Worm (Caenorhabditis elegans) whole organism, L4 larva: ENCODE measurements around the gene C45B11.6.

Source experiments
- F26F4.8 ChIP-seq: fragments of 200-800 bp; sonication (Bioruptor generic); conservative IDR thresholded peaks from 2 replicates; pipeline ENCODE4 v1.3.6; 2022; ENCODE audit warnings: missing genetic modification characterization, missing compliant biosample characterization
- Y48G9A.11 ChIP-seq: fragments of 200-800 bp; sonication (Bioruptor generic); IDR thresholded peaks from 2 replicates; pipeline ENCODE4 v1.3.6; 2022; ENCODE audit warnings: missing genetic modification reagents, missing genetic modification characterization, missing compliant biosample characterization
- ZK546.5 ChIP-seq, 2 experiments: sonication (generic microtip); optimal IDR thresholded peaks; 2 replicates each; lab custom pipeline; 2017; ENCODE audit warnings: missing biosample characterization in 2 of 2, missing genetic modification characterization in 2 of 2
- aha-1 ChIP-seq: fragments of 150-350 bp; peaks from one replicate; lab custom pipeline; 2014; ENCODE audit warnings: missing biosample characterization, missing genetic modification characterization
- ceh-28 ChIP-seq: fragments of 150-350 bp; optimal IDR thresholded peaks from 2 replicates; lab custom pipeline; 2014; ENCODE audit warnings: missing biosample characterization, missing genetic modification reagents, missing genetic modification characterization
- ceh-44 ChIP-seq: fragments of 200-800 bp; sonication (Bioruptor generic); IDR thresholded peaks from 2 replicates; pipeline ENCODE4 v1.3.6; 2022; ENCODE audit warnings: missing genetic modification reagents, missing genetic modification characterization, missing compliant biosample characterization
- daf-12 ChIP-seq: fragments of 150-350 bp; optimal IDR thresholded peaks from 2 replicates; lab custom pipeline; 2014; ENCODE audit warnings: missing biosample characterization, missing genetic modification reagents, missing genetic modification characterization
- daf-16 ChIP-seq, 3 experiments: sonication (generic microtip); optimal IDR thresholded peaks; 2 replicates each; lab custom pipeline; 2016 to 2017; ENCODE audit warnings: missing genetic modification characterization in 3 of 3, missing genetic modification reagents in 3 of 3, mild to moderate bottlenecking in 2 of 3, missing compliant biosample characterization in 2 of 3, missing biosample characterization in 1 of 3, moderate library complexity in 1 of 3
- daf-19 ChIP-seq: fragments of 200-800 bp; sonication (Bioruptor generic); conservative IDR thresholded peaks from 2 replicates; pipeline ENCODE4 v1.3.6; 2022; ENCODE audit warnings: missing genetic modification characterization, missing compliant biosample characterization
- dve-1 ChIP-seq: sonication (generic microtip); optimal IDR thresholded peaks from 2 replicates; lab custom pipeline; 2017; ENCODE audit warnings: antibody characterized with exemption, mild to moderate bottlenecking, missing genetic modification characterization, missing compliant biosample characterization; ENCODE audit not compliant: insufficient read depth
- egl-27 ChIP-seq: sonication (generic microtip); optimal IDR thresholded peaks from 3 replicates; lab custom pipeline; 2017; ENCODE audit warnings: missing biosample characterization, missing genetic modification reagents, missing genetic modification characterization
- gei-8 ChIP-seq: fragments of 200-800 bp; sonication (Bioruptor generic); optimal IDR thresholded peaks from 2 replicates; lab custom pipeline; 2018; ENCODE audit warnings: mild to moderate bottlenecking, missing genetic modification characterization, missing compliant biosample characterization
- hif-1 ChIP-seq, 2 experiments: sonication (generic microtip); optimal IDR thresholded peaks; 2 replicates each; lab custom pipeline; 2016 to 2017; ENCODE audit warnings: missing compliant biosample characterization in 2 of 2, missing genetic modification characterization in 2 of 2, missing genetic modification reagents in 2 of 2, missing genotype in 2 of 2, mild to moderate bottlenecking in 1 of 2
- hlh-30 ChIP-seq: sonication (generic microtip); optimal IDR thresholded peaks from 2 replicates; lab custom pipeline; 2017; ENCODE audit warnings: antibody characterized with exemption, mild to moderate bottlenecking, missing genetic modification characterization, missing compliant biosample characterization; ENCODE audit not compliant: insufficient read depth
- jun-1 ChIP-seq: fragments of 150-350 bp; optimal IDR thresholded peaks from 2 replicates; lab custom pipeline; 2014; ENCODE audit warnings: missing biosample characterization, missing genetic modification reagents, missing genetic modification characterization
- lir-3 ChIP-seq: sonication (generic microtip); optimal IDR thresholded peaks from 2 replicates; lab custom pipeline; 2016; ENCODE audit warnings: mild to moderate bottlenecking, missing genetic modification characterization, missing compliant biosample characterization
- madf-5 ChIP-seq, 2 experiments: fragments of 200-800 bp; sonication (Bioruptor generic); IDR thresholded peaks; 2 replicates each; pipeline ENCODE4 v1.3.6; 2022; ENCODE audit warnings: missing compliant biosample characterization in 2 of 2, missing genetic modification characterization in 2 of 2
- mdl-1 ChIP-seq, 2 experiments: fragments of 150-350 bp in 1 of 2; sonication (generic microtip) in 1 of 2; optimal IDR thresholded peaks; 2 replicates each; lab custom pipeline; 2014 to 2017; ENCODE audit warnings: missing biosample characterization in 2 of 2, missing genetic modification characterization in 2 of 2
- mxl-3 ChIP-seq: fragments of 200-800 bp; sonication (Bioruptor generic); optimal IDR thresholded peaks from 2 replicates; lab custom pipeline; 2018; ENCODE audit warnings: mild to moderate bottlenecking, missing genetic modification characterization, missing compliant biosample characterization
- nhr-102 ChIP-seq: sonication (generic microtip); optimal IDR thresholded peaks from 2 replicates; lab custom pipeline; 2016; ENCODE audit warnings: mild to moderate bottlenecking, missing genetic modification characterization, moderate library complexity, missing compliant biosample characterization
- nhr-28 ChIP-seq: fragments of 150-350 bp; optimal IDR thresholded peaks from 2 replicates; lab custom pipeline; 2014; ENCODE audit warnings: missing biosample characterization, missing genetic modification characterization
- nhr-41 ChIP-seq: fragments of 200-800 bp; sonication (Bioruptor generic); IDR thresholded peaks from 2 replicates; pipeline ENCODE4 v1.3.6; 2022; ENCODE audit warnings: missing genetic modification reagents, missing genetic modification characterization, missing compliant biosample characterization
- nhr-48 ChIP-seq: sonication (generic microtip); optimal IDR thresholded peaks from 2 replicates; lab custom pipeline; 2016; ENCODE audit warnings: mild to moderate bottlenecking, missing genetic modification characterization, missing compliant biosample characterization
- nhr-77 ChIP-seq: fragments of 150-350 bp; optimal IDR thresholded peaks from 2 replicates; lab custom pipeline; 2014; ENCODE audit warnings: missing biosample characterization, missing genetic modification characterization
- php-3 ChIP-seq: fragments of 200-800 bp; sonication (Bioruptor generic); IDR thresholded peaks from 2 replicates; pipeline ENCODE4 v1.3.6; 2022; ENCODE audit warnings: missing genetic modification reagents, missing genetic modification characterization, missing compliant biosample characterization
- saeg-2 ChIP-seq: fragments of 200-800 bp; sonication (Bioruptor generic); IDR thresholded peaks from 2 replicates; pipeline ENCODE4 v1.3.6; 2022; ENCODE audit warnings: missing genetic modification reagents, missing genetic modification characterization, missing compliant biosample characterization
- sdz-12 ChIP-seq: fragments of 200-800 bp; sonication (Bioruptor generic); optimal IDR thresholded peaks from 2 replicates; lab custom pipeline; 2018; ENCODE audit warnings: mild to moderate bottlenecking, missing genetic modification characterization, missing compliant biosample characterization
- set-16 ChIP-seq: fragments of 200-800 bp; sonication (Bioruptor generic); IDR thresholded peaks from 2 replicates; pipeline ENCODE4 v1.3.6; 2022; ENCODE audit warnings: missing genetic modification reagents, missing genetic modification characterization, missing compliant biosample characterization
- snpc-4 ChIP-seq: fragments of 150-350 bp; optimal IDR thresholded peaks from 2 replicates; lab custom pipeline; 2014; ENCODE audit warnings: missing biosample characterization, missing genetic modification characterization
- spr-1 ChIP-seq: sonication (generic microtip); optimal IDR thresholded peaks from 2 replicates; lab custom pipeline; 2016; ENCODE audit warnings: mild to moderate bottlenecking, missing genetic modification characterization, missing compliant biosample characterization
- spr-3 ChIP-seq: fragments of 200-800 bp; sonication (Bioruptor generic); optimal IDR thresholded peaks from 2 replicates; lab custom pipeline; 2018; ENCODE audit warnings: mild to moderate bottlenecking, missing genetic modification characterization, missing compliant biosample characterization
- unc-130 ChIP-seq: sonication (generic microtip); optimal IDR thresholded peaks from 2 replicates; lab custom pipeline; 2016; ENCODE audit warnings: missing genetic modification reagents, missing genetic modification characterization, missing compliant biosample characterization
- unc-62 ChIP-seq, 3 experiments: fragments of 150-350 bp in 1 of 3; sonication (generic microtip); optimal IDR thresholded peaks in 2 of 3; peaks in 1 of 3; 1 replicate in 1 of 3; 2 replicates in 2 of 3; lab custom pipeline; 2014 to 2017; ENCODE audit warnings: missing biosample characterization in 3 of 3, missing genetic modification characterization in 3 of 3, missing genetic modification reagents in 3 of 3, missing genotype in 1 of 3

C45B11.6 gene

DNA sequence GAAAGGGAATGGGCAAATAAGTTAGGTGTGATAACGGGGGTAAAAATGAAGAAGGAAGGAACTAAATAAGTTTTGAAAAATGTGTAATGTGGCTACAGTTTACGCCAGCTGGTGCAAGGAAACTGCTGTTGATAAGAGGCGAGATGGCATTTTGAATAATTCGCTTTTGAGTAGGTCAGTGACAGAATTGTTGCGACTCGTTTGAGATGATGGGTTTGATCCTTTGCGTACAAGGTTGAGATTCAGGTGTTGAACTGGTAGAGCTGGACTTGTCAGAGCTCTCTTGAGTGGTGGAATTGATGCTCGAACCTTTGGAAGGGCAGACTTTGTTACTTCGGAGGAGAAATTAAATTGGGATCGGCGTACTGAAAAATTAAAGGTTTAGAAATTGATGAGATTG is 32.1 kb upstream of the C45B11.6 start:
- TF ChIP-seq php-3 (GFP tag; lab: Robert Waterston, UW) = no peak
- TF ChIP-seq sdz-12 (GFP tag; lab: Kevin White, UChicago) = no peak
- no peak for TF ChIP-seq F26F4.8
- no peak for TF ChIP-seq snpc-4 (tag; lab: Kevin White, UChicago)
- peak; percentile 6 for TF ChIP-seq nhr-28 (tag; lab: Kevin White, UChicago)

DNA sequence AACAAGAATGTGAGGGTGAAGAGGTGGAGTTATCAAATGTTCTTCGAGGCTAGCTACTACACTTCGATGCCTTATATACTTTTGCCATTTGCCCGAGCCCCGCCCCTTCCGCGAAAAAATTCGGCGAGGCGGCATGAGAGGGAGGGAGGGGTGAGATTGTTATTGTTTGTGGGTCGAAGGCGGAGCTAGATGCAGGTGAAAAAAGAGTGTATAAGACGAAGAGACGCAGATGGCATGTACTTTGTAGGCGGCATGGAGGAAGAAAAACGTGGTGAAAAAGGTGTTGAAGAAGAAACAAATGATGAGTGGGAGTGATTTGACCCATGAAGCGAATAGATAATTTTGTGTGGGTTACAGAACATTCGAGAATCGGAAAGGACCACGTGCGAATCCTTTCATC is 31.4 kb upstream of the C45B11.6 start, which contains the start of gene C13G3.1:
Gene C13G3.1, minus strand, starts transcription at position 47 of the 400 bp plus-strand sequence.
- TF ChIP-seq nhr-28 (tag; lab: Kevin White, UChicago) (peak; percentile 1), mxl-3 (GFP tag; lab: Kevin White, UChicago) (peak; percentile 7), hlh-30 (peak; percentile 11), daf-12 (no peak), mdl-1 (tag; optimal IDR thresholded peaks at IDR 0.05; lab: Kevin White, UChicago) (no peak), aha-1 (tag; lab: Kevin White, UChicago) (peak; percentile 59)

DNA sequence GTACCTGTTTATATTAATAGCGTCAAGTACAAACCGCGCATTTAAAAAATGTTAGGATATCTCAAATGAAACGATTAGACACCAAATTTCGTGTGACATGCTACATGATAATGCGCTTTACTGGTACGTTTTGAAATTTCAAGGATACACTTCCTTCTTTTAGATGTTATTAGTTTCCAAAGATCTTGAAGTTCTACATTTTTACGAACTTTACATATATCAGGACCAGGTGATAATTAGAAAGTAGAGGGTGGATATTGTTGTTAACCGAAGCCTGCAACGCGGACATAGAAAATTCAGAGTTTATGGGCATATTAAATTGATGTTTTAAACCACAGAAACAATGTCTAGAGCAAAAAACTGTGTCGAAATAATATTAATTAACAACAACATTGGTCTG is 30.7 kb upstream of the C45B11.6 start:
- no peak for TF ChIP-seq daf-16 (GFP tag; optimal IDR thresholded peaks at IDR 0.05; lab: Kevin White, UChicago)
- TF ChIP-seq daf-16 (tag; optimal IDR thresholded peaks at IDR 0.05; lab: Kevin White, UChicago) = no peak
- TF ChIP-seq unc-62 (GFP tag; optimal IDR thresholded peaks at IDR 0.05 in 1 of 2; lab: Kevin White, UChicago) = peak in 1 of 2 experiments; percentile 93
- no peak for TF ChIP-seq unc-62 (tag; optimal IDR thresholded peaks at IDR 0.05; lab: Kevin White, UChicago)
- no peak for TF ChIP-seq nhr-77 (tag; lab: Kevin White, UChicago)

DNA sequence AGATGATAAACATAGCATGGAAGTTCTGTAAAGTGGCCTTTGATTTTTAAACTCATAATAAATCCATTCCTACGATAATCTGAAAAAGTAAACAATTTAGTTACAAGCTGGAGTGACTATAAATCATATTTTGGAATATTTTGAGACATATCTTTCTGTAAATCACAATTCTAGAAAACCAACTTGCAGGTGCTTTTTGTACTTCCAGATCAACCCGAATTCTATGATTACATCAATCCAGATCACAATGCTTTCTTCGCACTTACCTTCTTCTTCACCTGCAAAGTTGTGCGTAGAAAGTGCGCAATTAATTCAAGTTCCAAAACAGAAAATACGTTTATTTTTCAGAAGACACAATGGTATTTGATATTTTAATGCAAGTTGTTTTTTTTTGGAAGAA is 29.1 kb upstream of the C45B11.6 start:
- TF ChIP-seq Y48G9A.11 (GFP tag; lab: Robert Waterston, UW) = no peak
- no peak for TF ChIP-seq ZK546.5 (tag; optimal IDR thresholded peaks at IDR 0.05; lab: Kevin White, UChicago)
- TF ChIP-seq dve-1 (tag; lab: Kevin White, UChicago) = no peak
- no peak for TF ChIP-seq lir-3 (tag; lab: Kevin White, UChicago)
- TF ChIP-seq set-16 (GFP tag; lab: Robert Waterston, UW) = no peak
- TF ChIP-seq nhr-102 (tag; lab: Kevin White, UChicago) = no peak
- no peak for TF ChIP-seq ceh-28 (tag; lab: Kevin White, UChicago)

DNA sequence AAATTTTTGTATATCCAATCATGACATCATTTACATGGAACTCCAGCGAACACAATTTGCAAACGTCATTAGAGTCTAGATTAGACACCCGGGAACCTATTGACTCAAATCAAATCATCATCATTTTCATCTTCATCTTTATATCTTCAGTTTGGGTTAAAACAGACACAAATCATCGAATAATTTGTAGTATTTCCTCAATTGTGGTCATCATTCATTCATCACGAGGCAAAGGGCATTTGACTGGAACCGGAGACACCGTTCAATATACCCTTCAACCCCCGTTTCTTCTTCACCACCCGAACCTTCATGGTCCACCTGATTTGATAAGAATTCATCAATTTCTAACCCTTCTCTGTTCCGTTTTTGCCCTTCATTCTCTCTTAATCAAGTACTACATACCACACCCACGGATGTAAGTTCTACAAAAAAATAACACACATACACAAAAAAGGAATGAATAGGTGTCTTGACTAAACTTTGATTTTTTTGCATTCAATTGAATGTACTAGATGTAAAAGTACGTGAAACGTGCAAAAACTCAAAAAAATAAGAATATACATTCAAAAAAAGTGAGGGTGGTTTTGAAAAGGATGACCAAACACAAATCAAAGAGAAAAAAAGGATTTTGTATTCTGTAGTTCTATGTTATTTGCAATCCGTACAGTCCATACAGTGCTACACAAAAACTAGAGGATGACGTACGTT is 26.9 kb upstream of the C45B11.6 start:
- no peak for TF ChIP-seq gei-8
- peak; percentile 69 for TF ChIP-seq nhr-28 (tag; lab: Kevin White, UChicago)

DNA sequence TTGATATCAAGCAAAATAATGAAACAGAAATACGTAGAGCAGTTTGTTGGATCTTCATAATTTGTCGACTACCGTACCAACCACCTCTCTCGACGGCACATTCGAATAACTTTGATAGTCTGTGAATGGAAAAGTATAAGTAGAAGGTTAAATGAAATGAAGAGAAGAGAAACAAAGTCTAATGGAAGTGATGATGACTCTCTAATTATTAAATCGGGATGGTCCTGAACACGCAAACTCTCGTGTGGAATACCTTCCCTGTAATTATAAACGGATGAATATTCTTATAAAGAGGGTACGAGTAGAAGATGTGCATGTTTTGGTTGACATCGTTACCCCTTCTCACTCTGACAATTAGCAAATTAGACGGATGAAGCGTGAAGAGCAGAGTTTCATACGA is 21.1 kb upstream of the C45B11.6 start, which contains the start of the genes C13G3.12 and hot-6:
Gene C13G3.12, minus strand, starts transcription at position 101 of the 400 bp plus-strand sequence.
Gene hot-6, minus strand, starts transcription at position 121 of the 400 bp plus-strand sequence.
- TF ChIP-seq aha-1 (tag; lab: Kevin White, UChicago) (peak; percentile 86), nhr-48 (no peak)

DNA sequence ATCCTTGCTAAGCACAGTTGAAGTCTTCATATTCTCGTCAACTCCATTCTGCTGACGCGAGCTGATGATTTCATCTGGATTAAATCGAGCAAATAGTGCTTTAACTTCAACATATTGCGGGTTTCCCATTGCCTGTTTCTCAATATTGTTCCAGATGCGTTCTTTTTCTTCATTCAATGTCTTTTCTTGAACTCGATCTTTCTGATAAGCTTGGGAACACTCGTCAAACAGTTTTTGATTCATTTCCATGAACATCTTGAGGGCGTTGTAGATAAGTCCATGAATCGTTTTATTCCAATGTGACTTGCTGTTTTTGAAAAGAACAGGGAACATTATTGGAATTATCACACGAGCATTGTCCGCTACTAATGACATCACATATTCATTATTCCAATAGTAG is 16.1 kb upstream of the C45B11.6 start:
- no peak for TF ChIP-seq hif-1 (tag; optimal IDR thresholded peaks at IDR 0.05; lab: Kevin White, UChicago)
- peak; percentile 92 for TF ChIP-seq aha-1 (tag; lab: Kevin White, UChicago)
- TF ChIP-seq unc-62 (GFP tag; optimal IDR thresholded peaks at IDR 0.05 in 1 of 2; lab: Kevin White, UChicago) = peak in 1 of 2 experiments; percentile 60
- TF ChIP-seq unc-62 (tag; optimal IDR thresholded peaks at IDR 0.05; lab: Kevin White, UChicago) = no peak
- TF ChIP-seq, all 104 proteins: peak for 2

DNA sequence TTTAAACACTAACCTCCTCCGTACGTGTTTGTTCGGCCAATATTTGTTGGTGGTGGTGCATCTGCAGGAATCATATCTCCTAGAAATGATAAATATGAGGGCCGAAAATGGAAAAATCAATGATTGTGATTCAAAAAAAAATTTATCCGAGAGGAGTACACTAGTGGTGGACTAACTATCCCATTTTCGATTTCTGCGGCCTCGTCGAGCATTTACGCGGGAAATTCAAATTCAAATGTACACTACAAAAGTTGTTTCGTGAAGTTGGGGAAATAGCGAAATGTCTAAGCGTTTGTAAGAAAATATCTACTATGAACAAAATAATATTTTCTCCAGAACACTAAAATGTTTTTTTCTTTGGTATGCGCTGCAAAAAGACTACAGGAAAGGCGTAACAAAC is 14.6 kb upstream of the C45B11.6 start:
- TF ChIP-seq daf-19 (GFP tag; lab: Robert Waterston, UW) (no peak), unc-130 (GFP tag; lab: Kevin White, UChicago) (peak; percentile 88), saeg-2 (GFP tag; lab: Robert Waterston, UW) (no peak), mdl-1 (tag; optimal IDR thresholded peaks at IDR 0.05; lab: Kevin White, UChicago) (no peak), hif-1 (tag; optimal IDR thresholded peaks at IDR 0.05; lab: Kevin White, UChicago) (peak in 1 of 2 experiments; percentile 82), nhr-41 (GFP tag; lab: Robert Waterston, UW) (no peak), egl-27 (tag; lab: Kevin White, UChicago) (no peak), spr-1 (peak; percentile 41), nhr-48 (no peak), spr-3 (GFP tag; lab: Kevin White, UChicago) (no peak), nhr-102 (tag; lab: Kevin White, UChicago) (no peak), lir-3 (tag; lab: Kevin White, UChicago) (no peak), F26F4.8 (no peak), jun-1 (tag; lab: Kevin White, UChicago) (no peak), madf-5 (GFP tag; IDR thresholded peaks at IDR 0.05; lab: Robert Waterston, UW) (no peak), ceh-44 (GFP tag; lab: Robert Waterston, UW) (no peak), ZK546.5 (tag; optimal IDR thresholded peaks at IDR 0.05; lab: Kevin White, UChicago) (no peak)
